ENCODE assay signal across 4 worm cellular contexts in genomic region chrIV:8146283-8146682, ce11.
A peak's percentile ranks its signal among the peaks of the same experiment; 100 is the strongest.
TF ChIP-seq lines count a peak whose summit lies in the region.

No protein-coding gene starts in this region.

TF ChIP-seq in whole organism, L1 larva, 84 proteins besides CTCF, POLR2A, EP300 and RAD21 (continued from another document):
- TF ChIP-seq mab-9 (GFP tag; IDR thresholded peaks at IDR 0.05; lab: Robert Waterston, UW) (no peak), pag-3 (tag; optimal IDR thresholded peaks at IDR 0.05; lab: Kevin White, UChicago; ENCODE audit: borderline replicate concordance, insufficient read depth) (no peak), nhr-20 (tag; optimal IDR thresholded peaks at IDR 0.05; lab: Kevin White, UChicago) (peak; percentile 75), mdl-1 (tag; optimal IDR thresholded peaks at IDR 0.05; lab: Kevin White, UChicago) (peak in 1 of 2 experiments; percentile 71), nhr-71 (tag; optimal IDR thresholded peaks at IDR 0.05; lab: Kevin White, UChicago) (peak; percentile 65), efl-1 (optimal IDR thresholded peaks at IDR 0.05; lab: Kevin White, UChicago) (peak in 1 of 2 experiments; percentile 33), efl-1 (GFP tag; optimal IDR thresholded peaks at IDR 0.05 in 1 of 2; lab: Kevin White, UChicago) (no peak), C16A3.4 (tag; optimal IDR thresholded peaks at IDR 0.05; lab: Kevin White, UChicago) (peak; percentile 31), ces-1 (GFP tag; optimal IDR thresholded peaks at IDR 0.05; lab: Kevin White, UChicago) (no peak), nhr-90 (tag; optimal IDR thresholded peaks at IDR 0.05; lab: Kevin White, UChicago; ENCODE audit: poor library complexity) (peak; percentile 51), nhr-19 (GFP tag; conservative IDR thresholded peaks at IDR 0.05; lab: Robert Waterston, UW) (peak; percentile 17; the same call in 1 of the 2 replicates), lin-35 (GFP tag; optimal IDR thresholded peaks at IDR 0.05; lab: Kevin White, UChicago) (peak in 1 of 2 experiments; percentile 74), lin-39 (tag; optimal IDR thresholded peaks at IDR 0.05; lab: Kevin White, UChicago) (no peak), lin-14 (GFP tag; optimal IDR thresholded peaks at IDR 0.05; lab: Kevin White, UChicago) (peak; percentile 86), ceh-90 (tag; optimal IDR thresholded peaks at IDR 0.05; lab: Kevin White, UChicago) (no peak), dpl-1 (GFP tag; optimal IDR thresholded peaks at IDR 0.05; lab: Kevin White, UChicago) (peak in 1 of 3 experiments; percentile 29), blmp-1 (tag; optimal IDR thresholded peaks at IDR 0.05; lab: Kevin White, UChicago) (peak; percentile 45), swsn-7 (tag; optimal IDR thresholded peaks at IDR 0.05; lab: Kevin White, UChicago) (peak; percentile 11), nhr-85 (tag; lab: Kevin White, UChicago) (peak; percentile 94), ceh-8 (GFP tag; optimal IDR thresholded peaks at IDR 0.05; lab: Kevin White, UChicago) (no peak), lir-3 (tag; optimal IDR thresholded peaks at IDR 0.05; lab: Kevin White, UChicago; ENCODE audit: poor library complexity) (peak; percentile 17), lsy-2 (tag; optimal IDR thresholded peaks at IDR 0.05; lab: Kevin White, UChicago) (peak; percentile 14 to 46), unc-30 (tag; optimal IDR thresholded peaks at IDR 0.05; lab: Kevin White, UChicago) (no peak), grh-1 (GFP tag; IDR thresholded peaks at IDR 0.05; lab: Robert Waterston, UW) (no peak)

TF ChIP-seq in whole organism, L2 larva, 48 proteins besides CTCF, POLR2A, EP300 and RAD21 (continued from another document):
- peak; percentile 44 for TF ChIP-seq C34F6.9 (tag; optimal IDR thresholded peaks at IDR 0.05; lab: Kevin White, UChicago)
- peak in 1 of 2 experiments; percentile 11 for TF ChIP-seq lsy-2 (tag; optimal IDR thresholded peaks at IDR 0.05; lab: Kevin White, UChicago)

TF ChIP-seq in whole organism, L3 larva, 47 proteins besides CTCF, POLR2A, EP300 and RAD21 (continued from another document):
- TF ChIP-seq fkh-2 (tag; optimal IDR thresholded peaks at IDR 0.05; lab: Kevin White, UChicago) (no peak), unc-39 (tag; optimal IDR thresholded peaks at IDR 0.05; lab: Kevin White, UChicago) (no peak), egl-5 (tag; optimal IDR thresholded peaks at IDR 0.05; lab: Kevin White, UChicago) (no peak), pqm-1 (tag; optimal IDR thresholded peaks at IDR 0.05; lab: Kevin White, UChicago) (peak; percentile 36), ceh-9 (tag; optimal IDR thresholded peaks at IDR 0.05; lab: Kevin White, UChicago) (no peak), ceh-82 (tag; optimal IDR thresholded peaks at IDR 0.05; lab: Kevin White, UChicago) (no peak), zag-1 (tag; optimal IDR thresholded peaks at IDR 0.05; lab: Kevin White, UChicago) (no peak), sea-2 (GFP tag; optimal IDR thresholded peaks at IDR 0.05; lab: Kevin White, UChicago) (no peak), ceh-16 (tag; optimal IDR thresholded peaks at IDR 0.05; lab: Kevin White, UChicago) (no peak), nhr-28 (tag; optimal IDR thresholded peaks at IDR 0.05; lab: Kevin White, UChicago) (no peak), pha-4 (tag; optimal IDR thresholded peaks at IDR 0.05; lab: Kevin White, UChicago) (peak; percentile 92), elt-2 (tag; optimal IDR thresholded peaks at IDR 0.05; lab: Kevin White, UChicago) (peak; percentile 44), nhr-23 (tag; optimal IDR thresholded peaks at IDR 0.05; lab: Kevin White, UChicago) (peak; percentile 46), snpc-4 (tag; optimal IDR thresholded peaks at IDR 0.05; lab: Kevin White, UChicago) (no peak), lin-15B (tag; optimal IDR thresholded peaks at IDR 0.05; lab: Kevin White, UChicago) (no peak), eor-1 (tag; optimal IDR thresholded peaks at IDR 0.05; lab: Kevin White, UChicago) (no peak), ztf-11 (tag; optimal IDR thresholded peaks at IDR 0.05; lab: Kevin White, UChicago) (no peak), lsy-12 (tag; optimal IDR thresholded peaks at IDR 0.05; lab: Kevin White, UChicago) (no peak), R02D3.7 (tag; optimal IDR thresholded peaks at IDR 0.05; lab: Kevin White, UChicago) (no peak), elt-1 (tag; optimal IDR thresholded peaks at IDR 0.05; lab: Kevin White, UChicago) (no peak), hmg-11 (tag; optimal IDR thresholded peaks at IDR 0.05; lab: Kevin White, UChicago) (no peak), fos-1 (tag; optimal IDR thresholded peaks at IDR 0.05; lab: Kevin White, UChicago) (no peak), skn-1 (tag; optimal IDR thresholded peaks at IDR 0.05; lab: Kevin White, UChicago) (no peak), egl-27 (tag; optimal IDR thresholded peaks at IDR 0.05; lab: Kevin White, UChicago) (no peak), nhr-76 (tag; optimal IDR thresholded peaks at IDR 0.05; lab: Kevin White, UChicago) (no peak), nhr-67 (tag; optimal IDR thresholded peaks at IDR 0.05; lab: Kevin White, UChicago) (no peak), lin-39 (tag; optimal IDR thresholded peaks at IDR 0.05; lab: Kevin White, UChicago) (no peak), fkh-10 (GFP tag; optimal IDR thresholded peaks at IDR 0.05; lab: Kevin White, UChicago) (no peak), aly-2 (tag; optimal IDR thresholded peaks at IDR 0.05; lab: Kevin White, UChicago) (no peak), nhr-77 (tag; optimal IDR thresholded peaks at IDR 0.05; lab: Kevin White, UChicago) (no peak), nhr-43 (tag; optimal IDR thresholded peaks at IDR 0.05; lab: Kevin White, UChicago; ENCODE audit: poor library complexity, severe bottlenecking) (no peak), ZK546.5 (tag; optimal IDR thresholded peaks at IDR 0.05; lab: Kevin White, UChicago) (no peak), elt-3 (tag; optimal IDR thresholded peaks at IDR 0.05; lab: Kevin White, UChicago) (no peak)

TF ChIP-seq in whole organism, L4 larva, 104 proteins besides CTCF, POLR2A, EP300 and RAD21 (continued from another document):
- no peak for TF ChIP-seq lim-7 (GFP tag; IDR thresholded peaks at IDR 0.05; lab: Robert Waterston, UW)
- TF ChIP-seq mdl-1 (tag; optimal IDR thresholded peaks at IDR 0.05; lab: Kevin White, UChicago), result peak; percentile 81 to 90
- TF ChIP-seq Y75B8A.6 (GFP tag; IDR thresholded peaks at IDR 0.05; lab: Robert Waterston, UW), result no peak
- no peak for TF ChIP-seq snpc-4 (tag; optimal IDR thresholded peaks at IDR 0.05; lab: Kevin White, UChicago)
- TF ChIP-seq aha-1 (tag; lab: Kevin White, UChicago), result peak; percentile 83
- TF ChIP-seq mep-1 (tag; optimal IDR thresholded peaks at IDR 0.05; lab: Kevin White, UChicago), result peak; percentile 38
- no peak for TF ChIP-seq ztf-7 (tag; optimal IDR thresholded peaks at IDR 0.05; lab: Kevin White, UChicago)
- no peak for TF ChIP-seq tra-1 (GFP tag; IDR thresholded peaks at IDR 0.05; lab: Robert Waterston, UW)
- TF ChIP-seq nhr-28 (tag; optimal IDR thresholded peaks at IDR 0.05; lab: Kevin White, UChicago), result peak; percentile 54
- no peak for TF ChIP-seq ceh-32 (tag; optimal IDR thresholded peaks at IDR 0.05; lab: Kevin White, UChicago; ENCODE audit: poor library complexity)
- no peak for TF ChIP-seq lin-13 (GFP tag; optimal IDR thresholded peaks at IDR 0.05; lab: Kevin White, UChicago)
- TF ChIP-seq F49E8.2 (tag; optimal IDR thresholded peaks at IDR 0.05; lab: Kevin White, UChicago; ENCODE audit: borderline replicate concordance), result no peak
- no peak for TF ChIP-seq ceh-44 (GFP tag; IDR thresholded peaks at IDR 0.05; lab: Robert Waterston, UW)
- TF ChIP-seq gei-8 (GFP tag; optimal IDR thresholded peaks at IDR 0.05; lab: Kevin White, UChicago), result no peak
- no peak for TF ChIP-seq nhr-237 (tag; optimal IDR thresholded peaks at IDR 0.05; lab: Kevin White, UChicago)
- no peak for TF ChIP-seq ZK337.2 (GFP tag; IDR thresholded peaks at IDR 0.05; lab: Robert Waterston, UW)
- TF ChIP-seq zag-1 (tag; optimal IDR thresholded peaks at IDR 0.05; lab: Kevin White, UChicago), result no peak
- peak in 1 of 2 experiments; percentile 40 for TF ChIP-seq unc-62 (GFP tag; optimal IDR thresholded peaks at IDR 0.05 in 1 of 2; lab: Kevin White, UChicago)
- TF ChIP-seq unc-62 (tag; optimal IDR thresholded peaks at IDR 0.05; lab: Kevin White, UChicago), result no peak
- no peak for TF ChIP-seq php-3 (GFP tag; IDR thresholded peaks at IDR 0.05; lab: Robert Waterston, UW)
- TF ChIP-seq T26A8.4 (GFP tag; IDR thresholded peaks at IDR 0.05; lab: Robert Waterston, UW), result no peak
- peak; percentile 93 for TF ChIP-seq hlh-30 (tag; optimal IDR thresholded peaks at IDR 0.05; lab: Kevin White, UChicago; ENCODE audit: insufficient read depth)
- TF ChIP-seq hif-1 (tag; optimal IDR thresholded peaks at IDR 0.05; lab: Kevin White, UChicago), result no peak
- no peak for TF ChIP-seq nhr-41 (GFP tag; IDR thresholded peaks at IDR 0.05; lab: Robert Waterston, UW)
- TF ChIP-seq nhr-111 (GFP tag; optimal IDR thresholded peaks at IDR 0.05; lab: Kevin White, UChicago), result no peak
- no peak for TF ChIP-seq nhr-25 (tag; optimal IDR thresholded peaks at IDR 0.05; lab: Kevin White, UChicago; ENCODE audit: borderline replicate concordance, insufficient read depth)
- no peak for TF ChIP-seq nhr-77 (tag; optimal IDR thresholded peaks at IDR 0.05; lab: Kevin White, UChicago)
- TF ChIP-seq lin-38 (GFP tag; IDR thresholded peaks at IDR 0.05; lab: Robert Waterston, UW), result no peak
- no peak for TF ChIP-seq aly-2 (tag; optimal IDR thresholded peaks at IDR 0.05; lab: Kevin White, UChicago)
- no peak for TF ChIP-seq ceh-82 (tag; optimal IDR thresholded peaks at IDR 0.05; lab: Kevin White, UChicago)
- no peak for TF ChIP-seq F10B5.3 (tag; optimal IDR thresholded peaks at IDR 0.05; lab: Kevin White, UChicago)
- no peak for TF ChIP-seq set-16 (GFP tag; IDR thresholded peaks at IDR 0.05; lab: Robert Waterston, UW)
- TF ChIP-seq T20F7.1 (GFP tag; optimal IDR thresholded peaks at IDR 0.05; lab: Kevin White, UChicago), result no peak
- no peak for TF ChIP-seq mxl-2 (GFP tag; conservative IDR thresholded peaks at IDR 0.05; lab: Robert Waterston, UW)
- TF ChIP-seq nhr-76 (tag; optimal IDR thresholded peaks at IDR 0.05; lab: Kevin White, UChicago), result no peak
- no peak for TF ChIP-seq egl-43 (GFP tag; IDR thresholded peaks at IDR 0.05; lab: Robert Waterston, UW)
- no peak for TF ChIP-seq arid-1 (GFP tag; conservative IDR thresholded peaks at IDR 0.05; lab: Robert Waterston, UW)
- TF ChIP-seq sdz-12 (GFP tag; optimal IDR thresholded peaks at IDR 0.05; lab: Kevin White, UChicago), result no peak
- no peak for TF ChIP-seq lin-29 (GFP tag; IDR thresholded peaks at IDR 0.05; lab: Robert Waterston, UW)
- no peak for TF ChIP-seq duxl-1 (tag; optimal IDR thresholded peaks at IDR 0.05; lab: Kevin White, UChicago; ENCODE audit: poor library complexity)
- TF ChIP-seq ctbp-1 (GFP tag; IDR thresholded peaks at IDR 0.05; lab: Robert Waterston, UW), result no peak
- peak; percentile 91 for TF ChIP-seq dve-1 (tag; optimal IDR thresholded peaks at IDR 0.05; lab: Kevin White, UChicago; ENCODE audit: insufficient read depth)
- TF ChIP-seq ama-1 (optimal IDR thresholded peaks at IDR 0.05; lab: Kevin White, UChicago), result no peak
- peak; percentile 23 for TF ChIP-seq pqm-1 (tag; optimal IDR thresholded peaks at IDR 0.05; lab: Kevin White, UChicago)
- no peak for TF ChIP-seq tag-97 (GFP tag; IDR thresholded peaks at IDR 0.05; lab: Robert Waterston, UW)
- TF ChIP-seq lin-1 (GFP tag; IDR thresholded peaks at IDR 0.05; lab: Robert Waterston, UW), result no peak
- no peak for TF ChIP-seq nhr-6 (tag; optimal IDR thresholded peaks at IDR 0.05; lab: Kevin White, UChicago)
- no peak for TF ChIP-seq rbr-2 (tag; optimal IDR thresholded peaks at IDR 0.05; lab: Kevin White, UChicago)
- no peak for TF ChIP-seq nhr-10 (tag; optimal IDR thresholded peaks at IDR 0.05; lab: Kevin White, UChicago)
- no peak for TF ChIP-seq F26F4.8 (GFP tag; conservative IDR thresholded peaks at IDR 0.05; lab: Robert Waterston, UW)
- no peak for TF ChIP-seq Y5F2A.4 (GFP tag; optimal IDR thresholded peaks at IDR 0.05; lab: Kevin White, UChicago)
- TF ChIP-seq ZK546.5 (tag; optimal IDR thresholded peaks at IDR 0.05; lab: Kevin White, UChicago), result no peak
- no peak for TF ChIP-seq Y48G9A.11 (GFP tag; IDR thresholded peaks at IDR 0.05; lab: Robert Waterston, UW)
- no peak for TF ChIP-seq spr-1 (tag; optimal IDR thresholded peaks at IDR 0.05; lab: Kevin White, UChicago)
- no peak for TF ChIP-seq vab-7 (GFP tag; IDR thresholded peaks at IDR 0.05; lab: Robert Waterston, UW)
- TF ChIP-seq D1046.2 (GFP tag; IDR thresholded peaks at IDR 0.05; lab: Robert Waterston, UW), result no peak
